Fruit fly (Drosophila melanogaster) whole organism, embryonic: Measurements from ENCODE around the gene Mkk4.

Source experiments
- Bdp1 ChIP-seq: fragments of 200-800 bp; sonication (Bioruptor generic); optimal IDR thresholded peaks from 3 replicates; lab custom pipeline; 2016; ENCODE audit warnings: missing biosample characterization, missing genetic modification characterization
- Bgb ChIP-seq: fragments of 200-800 bp; sonication (Bioruptor generic); IDR thresholded peaks from 2 replicates; pipeline ENCODE4 v1.3.6; 2022; ENCODE audit warnings: missing biosample characterization, missing genetic modification characterization; ENCODE audit not compliant: partially characterized antibody
- BtbVII ChIP-seq: fragments of 200-800 bp; sonication (Bioruptor generic); optimal IDR thresholded peaks from 3 replicates; lab custom pipeline; 2017; ENCODE audit warnings: missing biosample characterization, mild to moderate bottlenecking, missing genetic modification characterization
- CG11504 ChIP-seq: fragments of 200-800 bp; sonication (Bioruptor generic); optimal IDR thresholded peaks from 3 replicates; lab custom pipeline; 2019; ENCODE audit warnings: missing biosample characterization, mild to moderate bottlenecking, missing genetic modification characterization, moderate library complexity
- CG13287 ChIP-seq: fragments of 200-800 bp; sonication (Bioruptor generic); IDR thresholded peaks from 2 replicates; pipeline ENCODE4 v1.3.6; 2022; ENCODE audit warnings: missing biosample characterization, missing genetic modification characterization; ENCODE audit not compliant: partially characterized antibody
- CG16813 ChIP-seq: fragments of 200-800 bp; sonication (Bioruptor generic); IDR thresholded peaks from 3 replicates; pipeline ENCODE4 v1.3.6; 2022; ENCODE audit warnings: missing biosample characterization, missing genetic modification characterization; ENCODE audit not compliant: partially characterized antibody
- CG2116 ChIP-seq: fragments of 200-800 bp; sonication (Bioruptor generic); optimal IDR thresholded peaks from 3 replicates; lab custom pipeline; 2018; ENCODE audit warnings: missing biosample characterization, mild to moderate bottlenecking, missing genetic modification characterization
- CG2129 ChIP-seq: fragments of 200-800 bp; sonication (Bioruptor generic); IDR thresholded peaks from 2 replicates; pipeline ENCODE4 v1.3.6; 2022; ENCODE audit warnings: missing biosample characterization, missing genetic modification characterization; ENCODE audit not compliant: partially characterized antibody
- CG2678 ChIP-seq: fragments of 200-800 bp; sonication (Bioruptor generic); optimal IDR thresholded peaks from 3 replicates; lab custom pipeline; 2019; ENCODE audit warnings: missing biosample characterization, mild to moderate bottlenecking, missing genetic modification characterization, moderate library complexity
- CG31388 ChIP-seq: fragments of 200-800 bp; sonication (Bioruptor generic); optimal IDR thresholded peaks from 2 replicates; lab custom pipeline; 2016; ENCODE audit warnings: missing biosample characterization, missing genetic modification characterization
- CG34224 ChIP-seq: fragments of 200-800 bp; sonication (Bioruptor generic); IDR thresholded peaks from 3 replicates; pipeline ENCODE4 v1.3.6; 2022; ENCODE audit warnings: missing biosample characterization, missing genetic modification characterization; ENCODE audit not compliant: partially characterized antibody
- CG42726 ChIP-seq: fragments of 200-800 bp; sonication (Bioruptor generic); IDR thresholded peaks from 2 replicates; pipeline ENCODE4 v1.3.6; 2022; ENCODE audit warnings: missing biosample characterization, missing genetic modification characterization; ENCODE audit not compliant: partially characterized antibody
- CG5180 ChIP-seq: fragments of 200-800 bp; sonication (Bioruptor generic); optimal IDR thresholded peaks from 3 replicates; lab custom pipeline; 2017; ENCODE audit warnings: missing biosample characterization, missing genetic modification characterization, mild to moderate bottlenecking, moderate library complexity, missing genetic modification reagents
- CG6791 ChIP-seq: fragments of 200-800 bp; sonication (Bioruptor generic); IDR thresholded peaks from 3 replicates; pipeline ENCODE4 v1.3.6; 2022; ENCODE audit warnings: missing biosample characterization, missing genetic modification characterization; ENCODE audit not compliant: partially characterized antibody
- H15 ChIP-seq: fragments of 200-800 bp; sonication (Bioruptor generic); IDR thresholded peaks from 3 replicates; pipeline ENCODE4 v1.3.6; 2022; ENCODE audit warnings: missing biosample characterization, missing genetic modification characterization
- HLH4C ChIP-seq: fragments of 200-800 bp; sonication (Bioruptor generic); IDR thresholded peaks from 3 replicates; pipeline ENCODE4 v1.3.6; 2022; ENCODE audit warnings: missing biosample characterization, missing genetic modification characterization; ENCODE audit not compliant: partially characterized antibody
- Hsf ChIP-seq: fragments of 200-800 bp; sonication (Bioruptor generic); optimal IDR thresholded peaks from 3 replicates; lab custom pipeline; 2016; ENCODE audit warnings: missing biosample characterization, missing genetic modification characterization
- Lim3 ChIP-seq: fragments of 200-800 bp; sonication (Bioruptor generic); IDR thresholded peaks from 2 replicates; pipeline ENCODE4 v1.3.6; 2022; ENCODE audit warnings: missing biosample characterization, missing genetic modification characterization
- Med ChIP-seq: fragments of 200-800 bp; sonication (Bioruptor generic); peaks from one replicate; lab custom pipeline; 2016; ENCODE audit warnings: missing biosample characterization, missing genetic modification characterization, mild to moderate bottlenecking, inconsistent platforms, moderate library complexity
- Opbp ChIP-seq: fragments of 200-800 bp; sonication (Bioruptor generic); IDR thresholded peaks from 3 replicates; pipeline ENCODE4 v1.3.6; 2022; ENCODE audit warnings: missing biosample characterization, missing genetic modification characterization; ENCODE audit not compliant: partially characterized antibody
- Pdp1 ChIP-seq, 2 experiments: fragments of 200-800 bp; sonication (Bioruptor generic); optimal IDR thresholded peaks; 3 replicates each; lab custom pipeline; 2016; ENCODE audit warnings: missing biosample characterization in 2 of 2, missing genetic modification characterization in 2 of 2, mild to moderate bottlenecking in 1 of 2, moderate library complexity in 1 of 2
- Scr ChIP-seq: fragments of 200-800 bp; sonication (Bioruptor generic); IDR thresholded peaks from 2 replicates; pipeline ENCODE4 v1.3.6; 2022; ENCODE audit warnings: missing biosample characterization, missing genetic modification characterization; ENCODE audit not compliant: partially characterized antibody
- Vsx1 ChIP-seq: fragments of 200-800 bp; sonication (Bioruptor generic); optimal IDR thresholded peaks from 2 replicates; lab custom pipeline; 2017; ENCODE audit warnings: missing biosample characterization, mild to moderate bottlenecking, missing genetic modification characterization, missing genetic modification reagents
- Xrp1 ChIP-seq: fragments of 200-800 bp; sonication (Bioruptor generic); IDR thresholded peaks from 2 replicates; pipeline ENCODE4 v1.3.6; 2022; ENCODE audit warnings: missing biosample characterization, missing genetic modification characterization
- bbx ChIP-seq: fragments of 200-800 bp; sonication (Bioruptor generic); IDR thresholded peaks from 2 replicates; pipeline ENCODE4 v1.3.6; 2022; ENCODE audit warnings: missing biosample characterization, missing genetic modification characterization; ENCODE audit not compliant: partially characterized antibody
- cato ChIP-seq: fragments of 200-800 bp; sonication (Bioruptor generic); optimal IDR thresholded peaks from 2 replicates; lab custom pipeline; 2016; ENCODE audit warnings: missing biosample characterization, missing genetic modification characterization, borderline replicate concordance
- crol ChIP-seq: fragments of 200-800 bp; sonication (Bioruptor generic); IDR thresholded peaks from 2 replicates; pipeline ENCODE4 v1.3.6; 2022; ENCODE audit warnings: missing biosample characterization, missing genetic modification characterization
- exex ChIP-seq: fragments of 200-800 bp; sonication (Bioruptor generic); optimal IDR thresholded peaks from 4 replicates; lab custom pipeline; 2018; ENCODE audit warnings: missing biosample characterization, mild to moderate bottlenecking, missing genetic modification characterization, moderate library complexity
- fd3F ChIP-seq: fragments of 200-800 bp; sonication (Bioruptor generic); optimal IDR thresholded peaks from 2 replicates; lab custom pipeline; 2018; ENCODE audit warnings: missing biosample characterization, mild to moderate bottlenecking, missing genetic modification characterization, moderate library complexity
- gce ChIP-seq: fragments of 200-800 bp; sonication (Bioruptor generic); IDR thresholded peaks from 3 replicates; pipeline ENCODE4 v1.3.6; 2022; ENCODE audit warnings: missing biosample characterization, missing genetic modification characterization
- gcm ChIP-seq: fragments of 200-800 bp; sonication (Bioruptor generic); optimal IDR thresholded peaks from 2 replicates; lab custom pipeline; 2019; ENCODE audit warnings: missing biosample characterization, mild to moderate bottlenecking, missing genetic modification characterization, moderate library complexity
- gem ChIP-seq: fragments of 200-800 bp; sonication (Bioruptor generic); optimal IDR thresholded peaks from 2 replicates; lab custom pipeline; 2019; ENCODE audit warnings: missing biosample characterization, mild to moderate bottlenecking, missing genetic modification characterization, moderate library complexity
- grn ChIP-seq: fragments of 200-800 bp; sonication (Bioruptor generic); optimal IDR thresholded peaks from 3 replicates; lab custom pipeline; 2017; ENCODE audit warnings: missing biosample characterization, missing genetic modification characterization
- hb ChIP-seq: fragments of 200-800 bp; sonication (Bioruptor generic); IDR thresholded peaks from 3 replicates; pipeline ENCODE4 v1.3.6; 2022; ENCODE audit warnings: missing biosample characterization, missing genetic modification characterization; ENCODE audit not compliant: partially characterized antibody
- klu ChIP-seq: fragments of 200-800 bp; sonication (Bioruptor generic); IDR thresholded peaks from 2 replicates; pipeline ENCODE4 v1.3.6; 2022; ENCODE audit warnings: missing biosample characterization, missing genetic modification characterization
- knrl ChIP-seq: fragments of 200-800 bp; sonication (Bioruptor generic); IDR thresholded peaks from 3 replicates; pipeline ENCODE4 v1.3.6; 2022; ENCODE audit warnings: missing biosample characterization, missing genetic modification characterization; ENCODE audit not compliant: partially characterized antibody
- lmd ChIP-seq: fragments of 200-800 bp; sonication (Bioruptor generic); IDR thresholded peaks from 2 replicates; pipeline ENCODE4 v1.3.6; 2022; ENCODE audit warnings: missing biosample characterization, missing genetic modification characterization
- nerfin-2 ChIP-seq: fragments of 200-800 bp; sonication (Bioruptor generic); IDR thresholded peaks from 2 replicates; pipeline ENCODE4 v1.3.6; 2022; ENCODE audit warnings: missing biosample characterization, missing genetic modification characterization; ENCODE audit not compliant: partially characterized antibody
- ranshi ChIP-seq: fragments of 200-800 bp; sonication (Bioruptor generic); IDR thresholded peaks from 2 replicates; pipeline ENCODE4 v1.3.6; 2022; ENCODE audit warnings: missing biosample characterization, missing genetic modification characterization
- sens ChIP-seq: fragments of 200-800 bp; sonication (Bioruptor generic); peaks from one replicate; lab custom pipeline; 2016; ENCODE audit warnings: missing biosample characterization, missing genetic modification characterization
- sens-2 ChIP-seq: fragments of 200-800 bp; sonication (Bioruptor generic); IDR thresholded peaks from 2 replicates; pipeline ENCODE4 v1.3.6; 2022; ENCODE audit warnings: missing biosample characterization, missing genetic modification characterization
- sna ChIP-seq: fragments of 200-800 bp; sonication (Bioruptor generic); IDR thresholded peaks from 2 replicates; pipeline ENCODE4 v1.3.6; 2022; ENCODE audit warnings: missing biosample characterization, missing genetic modification characterization; ENCODE audit not compliant: partially characterized antibody
- sob ChIP-seq: fragments of 200-800 bp; sonication (Bioruptor generic); IDR thresholded peaks from 2 replicates; pipeline ENCODE4 v1.3.6; 2022; ENCODE audit warnings: missing biosample characterization, missing genetic modification characterization
- sug ChIP-seq: fragments of 200-800 bp; optimal IDR thresholded peaks from 2 replicates; lab custom pipeline; 2019; ENCODE audit warnings: missing biosample characterization, mild to moderate bottlenecking, missing genetic modification characterization, moderate library complexity
- tap ChIP-seq: fragments of 200-800 bp; optimal IDR thresholded peaks from 3 replicates; lab custom pipeline; 2019; ENCODE audit warnings: missing biosample characterization, mild to moderate bottlenecking, missing genetic modification characterization, moderate library complexity
- vnd ChIP-seq: fragments of 200-800 bp; sonication (Bioruptor generic); IDR thresholded peaks from 3 replicates; pipeline ENCODE4 v1.3.6; 2022; ENCODE audit warnings: missing biosample characterization, missing genetic modification characterization; ENCODE audit not compliant: partially characterized antibody
- wek ChIP-seq: fragments of 200-800 bp; sonication (Bioruptor generic); optimal IDR thresholded peaks from 3 replicates; lab custom pipeline; 2018; ENCODE audit warnings: missing biosample characterization, mild to moderate bottlenecking, missing genetic modification characterization, moderate library complexity

Mkk4 gene

dm6 chr3R:8642376-8642966 is 8.1 kb downstream of the Mkk4 start (continued):
- TF ChIP-seq sob (GFP tag; lab: Robert Waterston, UW): no peak
- TF ChIP-seq Scr (GFP tag; lab: Robert Waterston, UW): peak; percentile 65
- TF ChIP-seq hb (GFP tag; lab: Robert Waterston, UW): peak; percentile 72
- no peak for TF ChIP-seq wek (GFP tag; lab: Kevin White, UChicago)
- peak; percentile 97 for TF ChIP-seq sug (tag; lab: Kevin White, UChicago)
- peak; percentile 75 for TF ChIP-seq exex
- TF ChIP-seq Lim3: no peak
- TF ChIP-seq CG34224 (GFP tag; lab: Robert Waterston, UW): peak; percentile 63; the same call in 2 of the 3 replicates
- no peak for TF ChIP-seq CG2116 (GFP tag; lab: Kevin White, UChicago)
- TF ChIP-seq gce (GFP tag; lab: Robert Waterston, UW): no peak
- TF ChIP-seq CG11504 (tag; lab: Kevin White, UChicago): peak; percentile 13
- TF ChIP-seq bbx: peak; percentile 70
- TF ChIP-seq Xrp1 (GFP tag; lab: Robert Waterston, UW): 0 out of 2 replicates have a peak, but pooled peaks have one; percentile 11
- peak; percentile 17 for TF ChIP-seq Vsx1 (GFP tag; lab: Kevin White, UChicago)
- TF ChIP-seq CG16813 (GFP tag; lab: Robert Waterston, UW): peak; percentile 68
- TF ChIP-seq Pdp1 (GFP tag; optimal IDR thresholded peaks at IDR 0.05; lab: Kevin White, UChicago): peak in 1 of 2 experiments; percentile 98
- peak; percentile 9 for TF ChIP-seq CG2678 (tag; lab: Kevin White, UChicago)
- TF ChIP-seq sna: peak; percentile 38
- TF ChIP-seq nerfin-2 (GFP tag; lab: Robert Waterston, UW): peak; percentile 44; the same call in 1 of the 2 replicates
- TF ChIP-seq sens (GFP tag; lab: Kevin White, UChicago): peak; percentile 62
- no peak for TF ChIP-seq ranshi
- peak; percentile 76 for TF ChIP-seq crol (GFP tag; lab: Robert Waterston, UW)
- no peak for TF ChIP-seq gcm (GFP tag; lab: Kevin White, UChicago)
- no peak for TF ChIP-seq cato (GFP tag; lab: Kevin White, UChicago)
- peak; percentile 49; the same call in 2 of the 3 replicates for TF ChIP-seq knrl (GFP tag; lab: Robert Waterston, UW)
- TF ChIP-seq Bgb (GFP tag; lab: Robert Waterston, UW): peak; percentile 57
- peak; percentile 6 for TF ChIP-seq gem
- TF ChIP-seq H15: no peak
- peak; percentile 76 for TF ChIP-seq CG6791
- TF ChIP-seq Med (GFP tag; lab: Kevin White, UChicago): peak; percentile 32
- peak; percentile 42; the same call in 1 of the 2 replicates for TF ChIP-seq CG42726 (GFP tag; lab: Robert Waterston, UW)
- no peak for TF ChIP-seq klu (GFP tag; lab: Robert Waterston, UW)
- TF ChIP-seq CG5180: peak; percentile 14
- TF ChIP-seq CG2129: 0 out of 2 replicates have a peak, but pooled peaks have one; percentile 25
- peak; percentile 80 for TF ChIP-seq grn (GFP tag; lab: Kevin White, UChicago)
- TF ChIP-seq Opbp (GFP tag; lab: Robert Waterston, UW): peak; percentile 52
- TF ChIP-seq Bdp1 (GFP tag; lab: Kevin White, UChicago): peak; percentile 98
- 0 out of 2 replicates have a peak, but pooled peaks have one; percentile 16 for TF ChIP-seq sens-2 (GFP tag; lab: Robert Waterston, UW)
- peak; percentile 36 for TF ChIP-seq BtbVII (GFP tag; lab: Kevin White, UChicago)
- TF ChIP-seq lmd: no peak
- no peak for TF ChIP-seq fd3F
- no peak for TF ChIP-seq tap (tag; lab: Kevin White, UChicago)
- TF ChIP-seq vnd (GFP tag; lab: Robert Waterston, UW): peak; percentile 31; the same call in 1 of the 3 replicates
- TF ChIP-seq Hsf (GFP tag; lab: Kevin White, UChicago): no peak
- TF ChIP-seq CG31388: no peak
- TF ChIP-seq HLH4C: peak; percentile 58
- TF ChIP-seq CG13287: peak; percentile 22; the same call in 1 of the 2 replicates
